Fruit fly (Drosophila melanogaster) whole organism, embryonic: ENCODE measurements around the gene Atg14.
A peak's percentile ranks its signal among the peaks of the same experiment; 100 is the strongest.

Experiments used
- ATbp ChIP-seq: fragments of 200-800 bp; sonication (Bioruptor generic); optimal IDR thresholded peaks from 2 replicates; lab custom pipeline; 2017; ENCODE audit warnings: missing biosample characterization, mild to moderate bottlenecking, missing genetic modification characterization, missing genetic modification reagents
- Blimp-1 ChIP-seq: fragments of 200-800 bp; sonication (Bioruptor generic); optimal IDR thresholded peaks from 3 replicates; lab custom pipeline; 2018; ENCODE audit warnings: missing biosample characterization, missing genetic modification characterization, mild to moderate bottlenecking, moderate library complexity, missing genetic modification reagents
- C15 ChIP-seq: fragments of 200-800 bp; sonication (Bioruptor generic); IDR thresholded peaks from 3 replicates; pipeline ENCODE4 v1.3.6; 2022; ENCODE audit warnings: missing biosample characterization, missing genetic modification characterization
- CG11723 ChIP-seq: fragments of 200-800 bp; sonication (Bioruptor generic); optimal IDR thresholded peaks from 2 replicates; lab custom pipeline; 2017; ENCODE audit warnings: missing biosample characterization, mild to moderate bottlenecking, missing genetic modification characterization
- CG12236 ChIP-seq: fragments of 200-800 bp; sonication (Bioruptor generic); optimal IDR thresholded peaks from 2 replicates; lab custom pipeline; 2016; ENCODE audit warnings: missing biosample characterization, missing genetic modification characterization
- CG13287 ChIP-seq: fragments of 200-800 bp; sonication (Bioruptor generic); IDR thresholded peaks from 2 replicates; pipeline ENCODE4 v1.3.6; 2022; ENCODE audit warnings: missing biosample characterization, missing genetic modification characterization; ENCODE audit not compliant: partially characterized antibody
- CG14014 ChIP-seq: fragments of 200-800 bp; sonication (Bioruptor generic); IDR thresholded peaks from 2 replicates; pipeline ENCODE4 v1.3.6; 2022; ENCODE audit warnings: missing biosample characterization, missing genetic modification characterization
- CG14860 ChIP-seq: fragments of 200-800 bp; sonication (Bioruptor generic); IDR thresholded peaks from 3 replicates; pipeline ENCODE4 v1.3.6; 2022; ENCODE audit warnings: missing biosample characterization, missing genetic modification characterization; ENCODE audit not compliant: partially characterized antibody
- CG1602 ChIP-seq: fragments of 200-800 bp; sonication (Bioruptor generic); optimal IDR thresholded peaks from 3 replicates; lab custom pipeline; 2016; ENCODE audit warnings: missing biosample characterization, missing genetic modification characterization
- CG17912 ChIP-seq: fragments of 200-800 bp; sonication (Bioruptor generic); optimal IDR thresholded peaks from 2 replicates; lab custom pipeline; 2018; ENCODE audit warnings: missing biosample characterization, mild to moderate bottlenecking, missing genetic modification characterization
- CG18764 ChIP-seq: fragments of 200-800 bp; sonication (Bioruptor generic); optimal IDR thresholded peaks from 3 replicates; lab custom pipeline; 2016; ENCODE audit warnings: missing biosample characterization, missing genetic modification characterization
- CG2116 ChIP-seq: fragments of 200-800 bp; sonication (Bioruptor generic); optimal IDR thresholded peaks from 3 replicates; lab custom pipeline; 2018; ENCODE audit warnings: missing biosample characterization, mild to moderate bottlenecking, missing genetic modification characterization
- CG2129 ChIP-seq: fragments of 200-800 bp; sonication (Bioruptor generic); IDR thresholded peaks from 2 replicates; pipeline ENCODE4 v1.3.6; 2022; ENCODE audit warnings: missing biosample characterization, missing genetic modification characterization; ENCODE audit not compliant: partially characterized antibody
- CG2712 ChIP-seq: fragments of 200-800 bp; optimal IDR thresholded peaks from 3 replicates; lab custom pipeline; 2019; ENCODE audit warnings: missing biosample characterization, mild to moderate bottlenecking, missing genetic modification characterization, moderate library complexity
- CG2875 ChIP-seq: fragments of 200-800 bp; sonication (Bioruptor generic); optimal IDR thresholded peaks from 2 replicates; lab custom pipeline; 2017; ENCODE audit warnings: missing biosample characterization, mild to moderate bottlenecking, missing genetic modification characterization, missing genetic modification reagents
- CG30020 ChIP-seq: fragments of 200-800 bp; optimal IDR thresholded peaks from 2 replicates; lab custom pipeline; 2019; ENCODE audit warnings: missing biosample characterization, mild to moderate bottlenecking, missing genetic modification characterization, moderate library complexity
- CG30403 ChIP-seq: fragments of 200-800 bp; sonication (Bioruptor generic); optimal IDR thresholded peaks from 3 replicates; lab custom pipeline; 2016; ENCODE audit warnings: missing biosample characterization, missing genetic modification characterization
- CG31365 ChIP-seq: fragments of 200-800 bp; sonication (Bioruptor generic); optimal IDR thresholded peaks from 2 replicates; lab custom pipeline; 2018; ENCODE audit warnings: missing biosample characterization, mild to moderate bottlenecking, missing genetic modification characterization
- CG34224 ChIP-seq: fragments of 200-800 bp; sonication (Bioruptor generic); IDR thresholded peaks from 3 replicates; pipeline ENCODE4 v1.3.6; 2022; ENCODE audit warnings: missing biosample characterization, missing genetic modification characterization; ENCODE audit not compliant: partially characterized antibody
- CG3847 ChIP-seq: fragments of 200-800 bp; sonication (Bioruptor generic); IDR thresholded peaks from 2 replicates; pipeline ENCODE4 v1.3.6; 2022; ENCODE audit warnings: missing biosample characterization, missing genetic modification characterization
- CG4282 ChIP-seq: fragments of 200-800 bp; sonication (Bioruptor generic); optimal IDR thresholded peaks from 2 replicates; lab custom pipeline; 2016; ENCODE audit warnings: missing biosample characterization, missing genetic modification characterization
- CG4404 ChIP-seq: fragments of 200-800 bp; sonication (Bioruptor generic); IDR thresholded peaks from 2 replicates; pipeline ENCODE4 v1.3.6; 2022; ENCODE audit warnings: missing biosample characterization, missing genetic modification characterization
- Deaf1 ChIP-seq: fragments of 200-800 bp; optimal IDR thresholded peaks from 3 replicates; lab custom pipeline; 2019; ENCODE audit warnings: missing biosample characterization, mild to moderate bottlenecking, missing genetic modification characterization, moderate library complexity
- Dip2 ChIP-seq: fragments of 200-800 bp; sonication (Bioruptor generic); IDR thresholded peaks from 2 replicates; pipeline ENCODE4 v1.3.6; 2022; ENCODE audit warnings: missing biosample characterization, missing genetic modification characterization
- Dp ChIP-seq: fragments of 200-800 bp; sonication (Bioruptor generic); optimal IDR thresholded peaks from 2 replicates; lab custom pipeline; 2018; ENCODE audit warnings: missing biosample characterization, mild to moderate bottlenecking, missing genetic modification characterization, moderate library complexity
- HHEX ChIP-seq: fragments of 200-800 bp; sonication (Bioruptor generic); optimal IDR thresholded peaks from 3 replicates; lab custom pipeline; 2017; ENCODE audit warnings: missing biosample characterization, mild to moderate bottlenecking, missing genetic modification characterization, missing genetic modification reagents
- HLH4C ChIP-seq: fragments of 200-800 bp; sonication (Bioruptor generic); IDR thresholded peaks from 3 replicates; pipeline ENCODE4 v1.3.6; 2022; ENCODE audit warnings: missing biosample characterization, missing genetic modification characterization; ENCODE audit not compliant: partially characterized antibody
- Hr78 ChIP-seq, 2 experiments: fragments of 200-800 bp in 1 of 2; fragments of >200 bp in 1 of 2; sonication (Bioruptor generic) in 1 of 2; optimal IDR thresholded peaks; 2 replicates each; lab custom pipeline; 2017 to 2019; ENCODE audit warnings: missing biosample characterization in 2 of 2, missing genetic modification characterization in 2 of 2, mild to moderate bottlenecking in 1 of 2, moderate library complexity in 1 of 2
- MESR4 ChIP-seq: fragments of 200-800 bp; sonication (Bioruptor generic); optimal IDR thresholded peaks from 2 replicates; lab custom pipeline; 2018; ENCODE audit warnings: missing biosample characterization, mild to moderate bottlenecking, missing genetic modification characterization, moderate library complexity
- Myb ChIP-seq: fragments of 200-800 bp; sonication (Bioruptor generic); optimal IDR thresholded peaks from 2 replicates; lab custom pipeline; 2016; ENCODE audit warnings: missing biosample characterization, missing genetic modification characterization
- Scr ChIP-seq: fragments of 200-800 bp; sonication (Bioruptor generic); IDR thresholded peaks from 2 replicates; pipeline ENCODE4 v1.3.6; 2022; ENCODE audit warnings: missing biosample characterization, missing genetic modification characterization; ENCODE audit not compliant: partially characterized antibody
- YL-1 ChIP-seq: fragments of 200-800 bp; sonication (Bioruptor generic); optimal IDR thresholded peaks from 3 replicates; lab custom pipeline; 2017; ENCODE audit warnings: missing biosample characterization, mild to moderate bottlenecking, missing genetic modification characterization
- ap ChIP-seq: fragments of 200-800 bp; sonication (Bioruptor generic); IDR thresholded peaks from 2 replicates; pipeline ENCODE4 v1.3.6; 2022; ENCODE audit warnings: missing biosample characterization, missing genetic modification characterization
- chinmo ChIP-seq: fragments of 200-800 bp; sonication (Bioruptor generic); IDR thresholded peaks from 4 replicates; pipeline ENCODE4 v1.3.6; 2022; ENCODE audit warnings: missing biosample characterization, missing genetic modification characterization; ENCODE audit not compliant: partially characterized antibody
- crp ChIP-seq, 2 experiments: fragments of 200-800 bp; sonication (Bioruptor generic); optimal IDR thresholded peaks; 2 replicates in 1 of 2; 3 replicates in 1 of 2; lab custom pipeline; 2017; ENCODE audit warnings: missing biosample characterization in 2 of 2, missing genetic modification characterization in 2 of 2, mild to moderate bottlenecking in 1 of 2, moderate library complexity in 1 of 2
- gce ChIP-seq: fragments of 200-800 bp; sonication (Bioruptor generic); IDR thresholded peaks from 3 replicates; pipeline ENCODE4 v1.3.6; 2022; ENCODE audit warnings: missing biosample characterization, missing genetic modification characterization
- gem ChIP-seq: fragments of 200-800 bp; sonication (Bioruptor generic); optimal IDR thresholded peaks from 2 replicates; lab custom pipeline; 2019; ENCODE audit warnings: missing biosample characterization, mild to moderate bottlenecking, missing genetic modification characterization, moderate library complexity
- jigr1 ChIP-seq: fragments of 200-800 bp; sonication (Bioruptor generic); IDR thresholded peaks from 3 replicates; pipeline ENCODE4 v1.3.6; 2022; ENCODE audit warnings: missing biosample characterization, missing genetic modification characterization
- klu ChIP-seq: fragments of 200-800 bp; sonication (Bioruptor generic); IDR thresholded peaks from 2 replicates; pipeline ENCODE4 v1.3.6; 2022; ENCODE audit warnings: missing biosample characterization, missing genetic modification characterization
- mld ChIP-seq: fragments of 200-800 bp; sonication (Bioruptor generic); IDR thresholded peaks from 3 replicates; pipeline ENCODE4 v1.3.6; 2022; ENCODE audit warnings: missing biosample characterization, missing genetic modification characterization; ENCODE audit not compliant: partially characterized antibody
- pzg ChIP-seq: fragments of 200-800 bp; sonication (Bioruptor generic); optimal IDR thresholded peaks from 3 replicates; lab custom pipeline; 2018; ENCODE audit warnings: missing biosample characterization, mild to moderate bottlenecking, missing genetic modification characterization, moderate library complexity
- run ChIP-seq: fragments of 200-800 bp; sonication (Bioruptor generic); optimal IDR thresholded peaks from 3 replicates; lab custom pipeline; 2018; ENCODE audit warnings: missing biosample characterization, mild to moderate bottlenecking, missing genetic modification characterization
- schlank ChIP-seq: fragments of 200-800 bp; sonication (Bioruptor generic); optimal IDR thresholded peaks from 2 replicates; lab custom pipeline; 2018; ENCODE audit warnings: missing biosample characterization, mild to moderate bottlenecking, missing genetic modification characterization
- scrt ChIP-seq: fragments of 200-800 bp; sonication (Bioruptor generic); optimal IDR thresholded peaks from 2 replicates; lab custom pipeline; 2018; ENCODE audit warnings: missing biosample characterization, mild to moderate bottlenecking, missing genetic modification characterization, moderate library complexity
- sna ChIP-seq: fragments of 200-800 bp; sonication (Bioruptor generic); IDR thresholded peaks from 2 replicates; pipeline ENCODE4 v1.3.6; 2022; ENCODE audit warnings: missing biosample characterization, missing genetic modification characterization; ENCODE audit not compliant: partially characterized antibody
- sqz ChIP-seq: fragments of 200-800 bp; sonication (Bioruptor generic); optimal IDR thresholded peaks from 3 replicates; lab custom pipeline; 2018; ENCODE audit warnings: missing biosample characterization, mild to moderate bottlenecking, missing genetic modification characterization
- tll ChIP-seq, 2 experiments: fragments of 200-800 bp in 1 of 2; fragments of >200 bp in 1 of 2; sonication (Bioruptor generic) in 1 of 2; optimal IDR thresholded peaks; 2 replicates each; lab custom pipeline; 2017 to 2019; ENCODE audit warnings: missing biosample characterization in 2 of 2, missing genetic modification characterization in 2 of 2, mild to moderate bottlenecking in 1 of 2, moderate library complexity in 1 of 2
- twi ChIP-seq: fragments of 200-800 bp; optimal IDR thresholded peaks from 2 replicates; lab custom pipeline; 2019; ENCODE audit warnings: missing biosample characterization, mild to moderate bottlenecking, missing genetic modification characterization, moderate library complexity
- usp ChIP-seq: fragments of >200 bp; optimal IDR thresholded peaks from 2 replicates; lab custom pipeline; 2017; ENCODE audit warnings: missing biosample characterization, missing genetic modification characterization

Gene Atg14

dm6 chr3R:29146710-29147109 lies 30.5 kb downstream of the Atg14 start, which contains the start of gene CG14511:
Gene CG14511 (minus strand): TSS chr3R:29146893.
- TF ChIP-seq Dp (GFP tag; lab: Kevin White, UChicago): peak; percentile 65
- TF ChIP-seq CG30020: no peak
- TF ChIP-seq tll (GFP tag; optimal IDR thresholded peaks at IDR 0.05; lab: Kevin White, UChicago): no peak
- TF ChIP-seq CG2116 (GFP tag; lab: Kevin White, UChicago): peak; percentile 40
- TF ChIP-seq C15 (GFP tag; lab: Robert Waterston, UW): no peak
- peak; percentile 0 for TF ChIP-seq MESR4 (GFP tag; lab: Kevin White, UChicago)
- peak; percentile 61 for TF ChIP-seq CG34224 (GFP tag; lab: Robert Waterston, UW)
- peak in 1 of 2 experiments; percentile 81 for TF ChIP-seq crp (GFP tag; optimal IDR thresholded peaks at IDR 0.05; lab: Kevin White, UChicago)
- TF ChIP-seq CG14860: 0 out of 3 replicates have a peak, but pooled peaks have one; percentile 18
- no peak for TF ChIP-seq CG3847
- TF ChIP-seq pzg (GFP tag; lab: Kevin White, UChicago): peak; percentile 26
- TF ChIP-seq schlank (tag; lab: Kevin White, UChicago): no peak
- TF ChIP-seq HHEX: no peak
- TF ChIP-seq CG14014: no peak
- TF ChIP-seq run (tag; lab: Kevin White, UChicago): no peak
- no peak for TF ChIP-seq twi (tag; lab: Kevin White, UChicago)
- no peak for TF ChIP-seq CG12236 (GFP tag; lab: Kevin White, UChicago)
- peak; percentile 58; the same call in 1 of the 3 replicates for TF ChIP-seq HLH4C
- TF ChIP-seq CG2875 (GFP tag; lab: Kevin White, UChicago): no peak
- TF ChIP-seq CG1602 (GFP tag; lab: Kevin White, UChicago): no peak
- peak; percentile 41; the same call in 1 of the 2 replicates for TF ChIP-seq Scr (GFP tag; lab: Robert Waterston, UW)
- no peak for TF ChIP-seq CG17912 (GFP tag; lab: Kevin White, UChicago)
- TF ChIP-seq CG30403: no peak
- TF ChIP-seq Myb (GFP tag; lab: Kevin White, UChicago): peak; percentile 55
- TF ChIP-seq klu (GFP tag; lab: Robert Waterston, UW): no peak
- no peak for TF ChIP-seq Dip2 (GFP tag; lab: Robert Waterston, UW)
- TF ChIP-seq CG2712 (tag; lab: Kevin White, UChicago): no peak
- no peak for TF ChIP-seq ATbp
- peak in 1 of 2 experiments; percentile 78 for TF ChIP-seq Hr78 (GFP tag; optimal IDR thresholded peaks at IDR 0.05; lab: Kevin White, UChicago)
- TF ChIP-seq Blimp-1 (GFP tag; lab: Kevin White, UChicago): peak; percentile 29
- peak; percentile 83 for TF ChIP-seq scrt (GFP tag; lab: Kevin White, UChicago)
- TF ChIP-seq CG2129 (GFP tag; lab: Robert Waterston, UW): no peak
- TF ChIP-seq sqz (GFP tag; lab: Kevin White, UChicago): no peak
- no peak for TF ChIP-seq CG18764 (GFP tag; lab: Kevin White, UChicago)
- TF ChIP-seq gem: no peak
- TF ChIP-seq Deaf1: no peak
- peak; percentile 48; the same call in 1 of the 2 replicates for TF ChIP-seq CG13287
- no peak for TF ChIP-seq CG11723 (GFP tag; lab: Kevin White, UChicago)
- TF ChIP-seq gce (GFP tag; lab: Robert Waterston, UW): no peak
- TF ChIP-seq CG31365 (tag; lab: Kevin White, UChicago): no peak
- TF ChIP-seq chinmo: no peak
- TF ChIP-seq usp (GFP tag; lab: Kevin White, UChicago): no peak
- TF ChIP-seq CG4404 (GFP tag; lab: Robert Waterston, UW): no peak
- no peak for TF ChIP-seq CG4282 (GFP tag; lab: Kevin White, UChicago)
- TF ChIP-seq jigr1 (GFP tag; lab: Robert Waterston, UW): no peak
- no peak for TF ChIP-seq ap (GFP tag; lab: Robert Waterston, UW)
- no peak for TF ChIP-seq YL-1 (GFP tag; lab: Kevin White, UChicago)
- TF ChIP-seq sna (GFP tag; lab: Robert Waterston, UW): 0 out of 2 replicates have a peak, but pooled peaks have one; percentile 15
- TF ChIP-seq mld (GFP tag; lab: Robert Waterston, UW): 0 out of 3 replicates have a peak, but pooled peaks have one; percentile 21
